Fruit fly (Drosophila melanogaster): ENCODE data around the gene glu.
A peak's percentile ranks its signal among the peaks of the same experiment; 100 is the strongest.

Gene glu

dm6 chr2L:16760504-16761417 lies 22.6 kb upstream of the glu start, which contains the start of gene ppk17:
Gene ppk17, minus strand, starts transcription at chr2L:16760554.
- TF ChIP-seq usp (GFP tag; optimal IDR thresholded peaks at IDR 0.05) (no peak), Rel (GFP tag; optimal IDR thresholded peaks at IDR 0.05) (no peak), Rel (tag; optimal IDR thresholded peaks at IDR 0.05) (no peak), Hnf4 (GFP tag; optimal IDR thresholded peaks at IDR 0.05) (no peak), woc (GFP tag; optimal IDR thresholded peaks at IDR 0.05) (no peak), CrebA (GFP tag; optimal IDR thresholded peaks at IDR 0.05; ENCODE audit: borderline replicate concordance) (no peak), Dfd (GFP tag; optimal IDR thresholded peaks at IDR 0.05) (no peak), rgr (GFP tag; optimal IDR thresholded peaks at IDR 0.05) (no peak), CG9705 (GFP tag; optimal IDR thresholded peaks at IDR 0.05) (no peak), dl (GFP tag; optimal IDR thresholded peaks at IDR 0.05; ENCODE audit: insufficient read depth in 1 of 2, partially characterized antibody in 2 of 2) (no peak), fru (GFP tag; optimal IDR thresholded peaks at IDR 0.05) (no peak), Mio (GFP tag; optimal IDR thresholded peaks at IDR 0.05) (no peak), foxo (GFP tag; optimal IDR thresholded peaks at IDR 0.05) (no peak), Hr83 (GFP tag; optimal IDR thresholded peaks at IDR 0.05; ENCODE audit: poor library complexity, severe bottlenecking) (no peak), br (GFP tag; optimal IDR thresholded peaks at IDR 0.05) (no peak), Vsx2 (GFP tag; optimal IDR thresholded peaks at IDR 0.05; ENCODE audit: partially characterized antibody) (no peak)

dm6 chr2L:16754074-16754473 lies 15.9 kb upstream of the glu start, which contains the start of gene yellow-b:
Gene yellow-b, plus strand, starts transcription at chr2L:16754336.
- TF ChIP-seq tai (GFP tag; optimal IDR thresholded peaks at IDR 0.05) (no peak), Dif (GFP tag; optimal IDR thresholded peaks at IDR 0.05; ENCODE audit: partially characterized antibody) (peak; percentile 52)

- TF ChIP-seq pan (optimal IDR thresholded peaks at IDR 0.05) (no peak), Vsx2 (GFP tag; optimal IDR thresholded peaks at IDR 0.05; ENCODE audit: partially characterized antibody) (no peak), lola (GFP tag; optimal IDR thresholded peaks at IDR 0.05) (no peak), fru (GFP tag; optimal IDR thresholded peaks at IDR 0.05) (no peak), sage (GFP tag; optimal IDR thresholded peaks at IDR 0.05) (no peak), brk (GFP tag; optimal IDR thresholded peaks at IDR 0.05) (no peak), psq (GFP tag; optimal IDR thresholded peaks at IDR 0.05) (no peak), Sp1 (GFP tag; optimal IDR thresholded peaks at IDR 0.05) (no peak), Dif (GFP tag; optimal IDR thresholded peaks at IDR 0.05; ENCODE audit: partially characterized antibody) (no peak), h (GFP tag; optimal IDR thresholded peaks at IDR 0.05) (no peak), CG32264 (GFP tag; optimal IDR thresholded peaks at IDR 0.05) (no peak), foxo (GFP tag; optimal IDR thresholded peaks at IDR 0.05) (no peak), sv (GFP tag; optimal IDR thresholded peaks at IDR 0.05) (no peak), br (GFP tag; optimal IDR thresholded peaks at IDR 0.05) (no peak), GATAd (GFP tag; optimal IDR thresholded peaks at IDR 0.05) (no peak), ey (GFP tag; optimal IDR thresholded peaks at IDR 0.05) (no peak), woc (GFP tag; optimal IDR thresholded peaks at IDR 0.05) (no peak), rgr (GFP tag; optimal IDR thresholded peaks at IDR 0.05) (no peak), Hnf4 (GFP tag; optimal IDR thresholded peaks at IDR 0.05) (no peak)
Observed at dm6 chr2L:16752340-16752739, 14.2 kb upstream of the glu start.

dm6 chr2L:16747145-16747544 lies 9.0 kb upstream of the glu start:
- no peak for TF ChIP-seq CrebA (GFP tag; optimal IDR thresholded peaks at IDR 0.05; ENCODE audit: borderline replicate concordance)
- no peak for TF ChIP-seq sage (GFP tag; optimal IDR thresholded peaks at IDR 0.05)
- TF ChIP-seq rgr (GFP tag; optimal IDR thresholded peaks at IDR 0.05): no peak
- TF ChIP-seq HLH106 (tag; optimal IDR thresholded peaks at IDR 0.05): no peak
- no peak for TF ChIP-seq Sp1 (GFP tag; optimal IDR thresholded peaks at IDR 0.05)
- no peak for TF ChIP-seq Hnf4 (GFP tag; optimal IDR thresholded peaks at IDR 0.05)
- TF ChIP-seq foxo (GFP tag; optimal IDR thresholded peaks at IDR 0.05): no peak
- no peak for TF ChIP-seq GATAd (GFP tag; optimal IDR thresholded peaks at IDR 0.05)
- no peak for TF ChIP-seq Myc (optimal IDR thresholded peaks at IDR 0.05)
- no peak for TF ChIP-seq psq (GFP tag; optimal IDR thresholded peaks at IDR 0.05)
- TF ChIP-seq h (GFP tag; optimal IDR thresholded peaks at IDR 0.05): no peak
- no peak for TF ChIP-seq fru (GFP tag; optimal IDR thresholded peaks at IDR 0.05)
